Fruit fly (Drosophila melanogaster) whole organism, embryonic: ENCODE data around the gene CG12362.

Source experiments
- CG10267 ChIP-seq: fragments of 200-800 bp; sonication (Bioruptor generic); optimal IDR thresholded peaks from 2 replicates; lab custom pipeline; 2018; ENCODE audit warnings: missing biosample characterization, mild to moderate bottlenecking, missing genetic modification characterization, moderate library complexity
- CG10366 ChIP-seq: fragments of 200-800 bp; sonication (Bioruptor generic); IDR thresholded peaks from 2 replicates; pipeline ENCODE4 v1.3.6; 2022; ENCODE audit warnings: missing biosample characterization, missing genetic modification characterization
- CG11504 ChIP-seq: fragments of 200-800 bp; sonication (Bioruptor generic); optimal IDR thresholded peaks from 3 replicates; lab custom pipeline; 2019; ENCODE audit warnings: missing biosample characterization, mild to moderate bottlenecking, missing genetic modification characterization, moderate library complexity
- CG15269 ChIP-seq: fragments of 200-800 bp; sonication (Bioruptor generic); optimal IDR thresholded peaks from 2 replicates; lab custom pipeline; 2018; ENCODE audit warnings: missing biosample characterization, mild to moderate bottlenecking, missing genetic modification characterization, moderate library complexity
- CG1602 ChIP-seq: fragments of 200-800 bp; sonication (Bioruptor generic); optimal IDR thresholded peaks from 3 replicates; lab custom pipeline; 2016; ENCODE audit warnings: missing biosample characterization, missing genetic modification characterization
- CG17361 ChIP-seq: fragments of 200-800 bp; sonication (Bioruptor generic); IDR thresholded peaks from 3 replicates; pipeline ENCODE4 v1.3.6; 2022; ENCODE audit warnings: missing biosample characterization, missing genetic modification characterization
- CG17568 ChIP-seq: fragments of 200-800 bp; sonication (Bioruptor generic); optimal IDR thresholded peaks from 2 replicates; lab custom pipeline; 2018; ENCODE audit warnings: missing biosample characterization, mild to moderate bottlenecking, missing genetic modification characterization, moderate library complexity
- CG31441 ChIP-seq: fragments of 200-800 bp; sonication (Bioruptor generic); IDR thresholded peaks from 2 replicates; pipeline ENCODE4 v1.3.6; 2022; ENCODE audit warnings: missing biosample characterization, missing genetic modification characterization
- CG33557 ChIP-seq: fragments of 200-800 bp; sonication (Bioruptor generic); optimal IDR thresholded peaks from 2 replicates; lab custom pipeline; 2019; ENCODE audit warnings: missing biosample characterization, mild to moderate bottlenecking, missing genetic modification characterization, moderate library complexity
- CG4424 ChIP-seq: fragments of 200-800 bp; sonication (Bioruptor generic); optimal IDR thresholded peaks from 3 replicates; lab custom pipeline; 2016; ENCODE audit warnings: missing biosample characterization, missing genetic modification characterization
- CG4820 ChIP-seq: fragments of 200-800 bp; sonication (Bioruptor generic); optimal IDR thresholded peaks from 3 replicates; lab custom pipeline; 2016; ENCODE audit warnings: missing biosample characterization, missing genetic modification characterization
- CG5180 ChIP-seq: fragments of 200-800 bp; sonication (Bioruptor generic); optimal IDR thresholded peaks from 3 replicates; lab custom pipeline; 2017; ENCODE audit warnings: missing biosample characterization, missing genetic modification characterization, mild to moderate bottlenecking, moderate library complexity, missing genetic modification reagents
- CG6254 ChIP-seq: fragments of 200-800 bp; sonication (Bioruptor generic); optimal IDR thresholded peaks from 3 replicates; lab custom pipeline; 2017; ENCODE audit warnings: mild to moderate bottlenecking, missing biosample characterization, missing genetic modification reagents, missing genetic modification characterization
- CG6654 ChIP-seq: fragments of 200-800 bp; sonication (Bioruptor generic); optimal IDR thresholded peaks from 2 replicates; lab custom pipeline; 2017; ENCODE audit warnings: missing biosample characterization, mild to moderate bottlenecking, missing genetic modification characterization
- CG6683 ChIP-seq: fragments of 200-800 bp; sonication (Bioruptor generic); optimal IDR thresholded peaks from 2 replicates; lab custom pipeline; 2017; ENCODE audit warnings: missing biosample characterization, mild to moderate bottlenecking, missing genetic modification characterization, missing genetic modification reagents
- CG7556 ChIP-seq: fragments of 200-800 bp; sonication (Bioruptor generic); optimal IDR thresholded peaks from 2 replicates; lab custom pipeline; 2017; ENCODE audit warnings: missing biosample characterization, mild to moderate bottlenecking, missing genetic modification characterization
- CG8924 ChIP-seq: fragments of 200-800 bp; optimal IDR thresholded peaks from 3 replicates; lab custom pipeline; 2019; ENCODE audit warnings: missing biosample characterization, mild to moderate bottlenecking, missing genetic modification characterization, moderate library complexity
- CG9437 ChIP-seq: fragments of 200-800 bp; sonication (Bioruptor generic); optimal IDR thresholded peaks from 2 replicates; lab custom pipeline; 2018; ENCODE audit warnings: missing biosample characterization, mild to moderate bottlenecking, missing genetic modification characterization
- CG9609 ChIP-seq: fragments of 200-800 bp; sonication (Bioruptor generic); optimal IDR thresholded peaks from 3 replicates; lab custom pipeline; 2016; ENCODE audit warnings: missing biosample characterization, missing genetic modification characterization
- CoRest ChIP-seq: fragments of 200-800 bp; sonication (Bioruptor generic); optimal IDR thresholded peaks from 3 replicates; lab custom pipeline; 2018; ENCODE audit warnings: missing biosample characterization, mild to moderate bottlenecking, missing genetic modification characterization, moderate library complexity
- D ChIP-seq, 2 experiments: fragments of 200-800 bp in 1 of 2; fragments of >200 bp in 1 of 2; sonication (Bioruptor generic) in 1 of 2; optimal IDR thresholded peaks; 2 replicates in 1 of 2; 3 replicates in 1 of 2; lab custom pipeline; 2017; ENCODE audit warnings: mild to moderate bottlenecking in 1 of 2, missing biosample characterization in 1 of 2, missing genetic modification characterization in 1 of 2, missing genetic modification reagents in 1 of 2
- Elba2 ChIP-seq: fragments of 200-800 bp; sonication (Bioruptor generic); optimal IDR thresholded peaks from 3 replicates; lab custom pipeline; 2016; ENCODE audit warnings: missing biosample characterization, missing genetic modification characterization
- Ets65A ChIP-seq: fragments of 200-800 bp; sonication (Bioruptor generic); peaks from one replicate; lab custom pipeline; 2016; ENCODE audit warnings: missing biosample characterization, missing genetic modification characterization
- Ets97D ChIP-seq: fragments of 200-800 bp; sonication (Bioruptor generic); optimal IDR thresholded peaks from 3 replicates; lab custom pipeline; 2016; ENCODE audit warnings: missing biosample characterization, missing genetic modification characterization
- HLH3B ChIP-seq: fragments of 200-800 bp; sonication (Bioruptor generic); IDR thresholded peaks from 2 replicates; pipeline ENCODE4 v1.3.6; 2022; ENCODE audit warnings: missing biosample characterization, missing genetic modification characterization
- Hmr ChIP-seq: fragments of 200-800 bp; sonication (Bioruptor generic); optimal IDR thresholded peaks from 3 replicates; lab custom pipeline; 2017; ENCODE audit warnings: mild to moderate bottlenecking, missing biosample characterization, missing genetic modification reagents, missing genetic modification characterization
- Myb ChIP-seq: fragments of 200-800 bp; sonication (Bioruptor generic); optimal IDR thresholded peaks from 2 replicates; lab custom pipeline; 2016; ENCODE audit warnings: missing biosample characterization, missing genetic modification characterization
- NC2α ChIP-seq: fragments of 200-800 bp; sonication (Bioruptor generic); optimal IDR thresholded peaks from 2 replicates; lab custom pipeline; 2016; ENCODE audit warnings: missing biosample characterization, missing genetic modification characterization
- Six4 ChIP-seq: fragments of 200-800 bp; sonication (Bioruptor generic); optimal IDR thresholded peaks from 2 replicates; lab custom pipeline; 2016; ENCODE audit warnings: missing biosample characterization, missing genetic modification characterization
- az2 ChIP-seq: fragments of 200-800 bp; sonication (Bioruptor generic); optimal IDR thresholded peaks from 3 replicates; lab custom pipeline; 2016; ENCODE audit warnings: missing biosample characterization, missing genetic modification characterization
- bsh ChIP-seq, 2 experiments: fragments of 200-800 bp; sonication (Bioruptor generic); optimal IDR thresholded peaks; 2 replicates each; lab custom pipeline; 2017 to 2018; ENCODE audit warnings: mild to moderate bottlenecking in 2 of 2, missing biosample characterization in 2 of 2, missing genetic modification characterization in 2 of 2, moderate library complexity in 1 of 2
- btn ChIP-seq: fragments of 200-800 bp; sonication (Bioruptor generic); optimal IDR thresholded peaks from 2 replicates; lab custom pipeline; 2016; ENCODE audit warnings: missing biosample characterization, missing genetic modification characterization
- caup ChIP-seq: fragments of 200-800 bp; sonication (Bioruptor generic); optimal IDR thresholded peaks from 3 replicates; lab custom pipeline; 2017; ENCODE audit warnings: missing biosample characterization, mild to moderate bottlenecking, missing genetic modification characterization, moderate library complexity; ENCODE audit not compliant: severe bottlenecking
- croc ChIP-seq: fragments of 200-800 bp; sonication (Bioruptor generic); conservative IDR thresholded peaks from 3 replicates; pipeline ENCODE4 v1.3.6; 2022; ENCODE audit warnings: missing biosample characterization, missing genetic modification characterization
- dpn ChIP-seq, 2 experiments: fragments of 200-800 bp; sonication (Bioruptor generic); optimal IDR thresholded peaks; 3 replicates each; lab custom pipeline; 2016; ENCODE audit warnings: missing biosample characterization in 2 of 2, missing genetic modification characterization in 2 of 2
- dysf ChIP-seq: fragments of 200-800 bp; sonication (Bioruptor generic); IDR thresholded peaks from 3 replicates; pipeline ENCODE4 v1.3.6; 2022; ENCODE audit warnings: missing biosample characterization, missing genetic modification characterization
- en ChIP-seq: fragments of 200-800 bp; sonication (Bioruptor generic); optimal IDR thresholded peaks from 2 replicates; lab custom pipeline; 2016; ENCODE audit warnings: missing biosample characterization, missing genetic modification characterization
- gem ChIP-seq: fragments of 200-800 bp; sonication (Bioruptor generic); optimal IDR thresholded peaks from 2 replicates; lab custom pipeline; 2019; ENCODE audit warnings: missing biosample characterization, mild to moderate bottlenecking, missing genetic modification characterization, moderate library complexity
- gsb-n ChIP-seq: fragments of 200-800 bp; sonication (Bioruptor generic); optimal IDR thresholded peaks from 3 replicates; lab custom pipeline; 2018; ENCODE audit warnings: missing biosample characterization, mild to moderate bottlenecking, missing genetic modification characterization
- lov ChIP-seq, 2 experiments: fragments of 200-800 bp in 1 of 2; fragments of >200 bp in 1 of 2; sonication (Bioruptor generic) in 1 of 2; IDR thresholded peaks in 1 of 2; optimal IDR thresholded peaks in 1 of 2; 2 replicates in 1 of 2; 3 replicates in 1 of 2; pipeline versions ENCODE4 v1.3.6 to Lab custom; 2017 to 2022; ENCODE audit warnings: missing biosample characterization in 1 of 2, missing genetic modification characterization in 1 of 2
- luna ChIP-seq: fragments of 200-800 bp; sonication (Bioruptor generic); optimal IDR thresholded peaks from 2 replicates; lab custom pipeline; 2016; ENCODE audit warnings: missing biosample characterization, missing genetic modification characterization
- nau ChIP-seq: fragments of 200-800 bp; sonication (Bioruptor generic); optimal IDR thresholded peaks from 3 replicates; lab custom pipeline; 2017; ENCODE audit warnings: missing biosample characterization, mild to moderate bottlenecking, missing genetic modification characterization, missing genetic modification reagents
- ranshi ChIP-seq: fragments of 200-800 bp; sonication (Bioruptor generic); IDR thresholded peaks from 2 replicates; pipeline ENCODE4 v1.3.6; 2022; ENCODE audit warnings: missing biosample characterization, missing genetic modification characterization
- ro ChIP-seq: fragments of 200-800 bp; sonication (Bioruptor generic); IDR thresholded peaks from 2 replicates; pipeline ENCODE4 v1.3.6; 2022; ENCODE audit warnings: missing biosample characterization, missing genetic modification characterization
- row ChIP-seq: fragments of 200-800 bp; sonication (Bioruptor generic); IDR thresholded peaks from 3 replicates; pipeline ENCODE4 v1.3.6; 2022; ENCODE audit warnings: missing biosample characterization, missing genetic modification characterization
- scrt ChIP-seq: fragments of 200-800 bp; sonication (Bioruptor generic); optimal IDR thresholded peaks from 2 replicates; lab custom pipeline; 2018; ENCODE audit warnings: missing biosample characterization, mild to moderate bottlenecking, missing genetic modification characterization, moderate library complexity
- trem ChIP-seq: fragments of 200-800 bp; optimal IDR thresholded peaks from 3 replicates; lab custom pipeline; 2019; ENCODE audit warnings: missing biosample characterization, mild to moderate bottlenecking, missing genetic modification characterization, moderate library complexity
- unpg ChIP-seq: fragments of 200-800 bp; sonication (Bioruptor generic); optimal IDR thresholded peaks from 3 replicates; lab custom pipeline; 2018; ENCODE audit warnings: missing biosample characterization, mild to moderate bottlenecking, missing genetic modification characterization, moderate library complexity
- vnd ChIP-seq: fragments of 200-800 bp; sonication (Bioruptor generic); IDR thresholded peaks from 3 replicates; pipeline ENCODE4 v1.3.6; 2022; ENCODE audit warnings: missing biosample characterization, missing genetic modification characterization; ENCODE audit not compliant: partially characterized antibody
- yki ChIP-seq: fragments of >200 bp; optimal IDR thresholded peaks from 3 replicates; lab custom pipeline; 2018

The CG12362 gene

DNA sequence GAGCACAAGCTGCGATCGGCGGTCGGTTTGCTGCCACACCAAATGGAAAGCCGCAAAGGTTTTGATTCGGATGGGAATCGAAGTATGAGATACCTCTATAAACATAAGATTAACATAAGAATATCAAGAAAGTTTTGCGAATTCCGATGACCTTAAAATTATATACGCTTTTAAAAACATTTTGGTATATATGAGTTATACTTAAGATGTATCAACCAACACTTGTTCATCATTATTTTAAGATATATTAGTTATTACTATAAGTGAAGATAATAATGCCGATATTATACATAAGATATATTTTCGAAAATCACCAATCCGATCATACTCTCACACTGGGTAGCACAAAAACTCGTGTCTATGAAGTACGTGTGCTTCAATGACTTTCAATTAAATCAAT is 16.1 kb downstream of the CG12362 start (continued):
- TF ChIP-seq az2 (GFP tag; lab: Kevin White, UChicago) (peak; percentile 19), NC2α (GFP tag; lab: Kevin White, UChicago) (no peak), CG4820 (GFP tag; lab: Kevin White, UChicago) (peak; percentile 18), Elba2 (GFP tag; lab: Kevin White, UChicago) (no peak), trem (no peak), bsh (GFP tag; optimal IDR thresholded peaks at IDR 0.05; lab: Kevin White, UChicago) (peak in 1 of 2 experiments; percentile 54), scrt (GFP tag; lab: Kevin White, UChicago) (no peak), en (no peak), gsb-n (no peak), lov (optimal IDR thresholded peaks at IDR 0.05; lab: Kevin White, UChicago) (no peak), lov (GFP tag; IDR thresholded peaks at IDR 0.05; lab: Robert Waterston, UW) (no peak), btn (GFP tag; lab: Kevin White, UChicago) (no peak), CG17568 (GFP tag; lab: Kevin White, UChicago) (no peak), unpg (GFP tag; lab: Kevin White, UChicago) (peak; percentile 34), ranshi (GFP tag; lab: Robert Waterston, UW) (no peak), vnd (GFP tag; lab: Robert Waterston, UW) (no peak), CG6654 (GFP tag; lab: Kevin White, UChicago) (peak; percentile 12), CG9609 (no peak), CG6683 (no peak), ro (no peak), CoRest (tag; lab: Kevin White, UChicago) (peak; percentile 72), Ets65A (GFP tag; lab: Kevin White, UChicago) (no peak), nau (GFP tag; lab: Kevin White, UChicago) (no peak), CG4424 (peak; percentile 18), caup (no peak), CG11504 (tag; lab: Kevin White, UChicago) (peak; percentile 77), CG31441 (peak; percentile 64), CG33557 (GFP tag; lab: Kevin White, UChicago) (no peak), CG6254 (peak; percentile 41), gem (tag; lab: Kevin White, UChicago) (peak; percentile 74), CG15269 (tag; lab: Kevin White, UChicago) (peak; percentile 55), croc (GFP tag; lab: Robert Waterston, UW) (peak; percentile 43; the same call in 2 of the 3 replicates), luna (GFP tag; lab: Kevin White, UChicago) (no peak), CG9437 (GFP tag; lab: Kevin White, UChicago) (peak; percentile 32), Hmr (no peak), D (optimal IDR thresholded peaks at IDR 0.05; lab: Kevin White, UChicago) (no peak), D (GFP tag; optimal IDR thresholded peaks at IDR 0.05; lab: Kevin White, UChicago) (no peak), CG5180 (GFP tag; lab: Kevin White, UChicago) (peak; percentile 11), CG8924 (tag; lab: Kevin White, UChicago) (peak; percentile 59), CG10366 (0 out of 2 replicates have a peak, but pooled peaks have one; percentile 17), CG1602 (GFP tag; lab: Kevin White, UChicago) (peak; percentile 31), row (GFP tag; lab: Robert Waterston, UW) (peak; percentile 51; the same call in 2 of the 3 replicates), CG7556 (GFP tag; lab: Kevin White, UChicago) (no peak), dysf (peak; percentile 48; the same call in 2 of the 3 replicates), CG17361 (GFP tag; lab: Robert Waterston, UW) (peak; percentile 69), yki (no peak), Myb (GFP tag; lab: Kevin White, UChicago) (no peak), dpn (GFP tag; optimal IDR thresholded peaks at IDR 0.05; lab: Kevin White, UChicago) (peak in 1 of 2 experiments; percentile 42), Six4 (no peak), HLH3B (no peak), Ets97D (GFP tag; lab: Kevin White, UChicago) (no peak), CG10267 (peak; percentile 3)
